Fruit fly (Drosophila melanogaster) whole organism, embryonic: Measurements from ENCODE around the gene cwo.

Experiments
- Asciz ChIP-seq: fragments of 200-800 bp; sonication (Bioruptor generic); optimal IDR thresholded peaks from 2 replicates; lab custom pipeline; 2017; ENCODE audit warnings: missing biosample characterization, mild to moderate bottlenecking, missing genetic modification characterization, missing genetic modification reagents
- Atf3 ChIP-seq: fragments of 200-800 bp; sonication (Bioruptor generic); optimal IDR thresholded peaks from 3 replicates; lab custom pipeline; 2016; ENCODE audit warnings: missing biosample characterization, missing genetic modification characterization
- CG10366 ChIP-seq: fragments of 200-800 bp; sonication (Bioruptor generic); IDR thresholded peaks from 2 replicates; pipeline ENCODE4 v1.3.6; 2022; ENCODE audit warnings: missing biosample characterization, missing genetic modification characterization
- CG10565 ChIP-seq: fragments of 200-800 bp; sonication (Bioruptor generic); optimal IDR thresholded peaks from 3 replicates; lab custom pipeline; 2016; ENCODE audit warnings: missing biosample characterization, mild to moderate bottlenecking, missing genetic modification characterization
- CG11456 ChIP-seq: fragments of 200-800 bp; sonication (Bioruptor generic); IDR thresholded peaks from 3 replicates; pipeline ENCODE4 v1.3.6; 2022; ENCODE audit warnings: missing biosample characterization, missing genetic modification characterization
- CG12219 ChIP-seq: fragments of 200-800 bp; sonication (Bioruptor generic); optimal IDR thresholded peaks from 3 replicates; lab custom pipeline; 2018; ENCODE audit warnings: missing biosample characterization, mild to moderate bottlenecking, missing genetic modification characterization
- CG12236 ChIP-seq: fragments of 200-800 bp; sonication (Bioruptor generic); optimal IDR thresholded peaks from 2 replicates; lab custom pipeline; 2016; ENCODE audit warnings: missing biosample characterization, missing genetic modification characterization
- CG12769 ChIP-seq: fragments of 200-800 bp; sonication (Bioruptor generic); optimal IDR thresholded peaks from 2 replicates; lab custom pipeline; 2019; ENCODE audit warnings: missing biosample characterization, mild to moderate bottlenecking, missing genetic modification characterization, moderate library complexity
- CG13624 ChIP-seq: fragments of 200-800 bp; sonication (Bioruptor generic); optimal IDR thresholded peaks from 2 replicates; lab custom pipeline; 2016; ENCODE audit warnings: missing biosample characterization, missing genetic modification characterization
- CG15073 ChIP-seq: fragments of 200-800 bp; sonication (Bioruptor generic); optimal IDR thresholded peaks from 2 replicates; lab custom pipeline; 2016; ENCODE audit warnings: missing biosample characterization, missing genetic modification characterization
- CG15696 ChIP-seq: fragments of 200-800 bp; sonication (Bioruptor generic); optimal IDR thresholded peaks from 2 replicates; lab custom pipeline; 2019; ENCODE audit warnings: missing biosample characterization, mild to moderate bottlenecking, missing genetic modification characterization, moderate library complexity
- CG18476 ChIP-seq: fragments of 200-800 bp; sonication (Bioruptor generic); optimal IDR thresholded peaks from 2 replicates; lab custom pipeline; 2016; ENCODE audit warnings: missing biosample characterization, mild to moderate bottlenecking, missing genetic modification characterization
- CG2129 ChIP-seq: fragments of 200-800 bp; sonication (Bioruptor generic); IDR thresholded peaks from 2 replicates; pipeline ENCODE4 v1.3.6; 2022; ENCODE audit warnings: missing biosample characterization, missing genetic modification characterization; ENCODE audit not compliant: partially characterized antibody
- CG34376 ChIP-seq: fragments of 200-800 bp; sonication (Bioruptor generic); optimal IDR thresholded peaks from 2 replicates; lab custom pipeline; 2018; ENCODE audit warnings: missing biosample characterization, mild to moderate bottlenecking, missing genetic modification characterization
- CG43689 ChIP-seq: fragments of 200-800 bp; sonication (Bioruptor generic); IDR thresholded peaks from 2 replicates; pipeline ENCODE4 v1.3.6; 2022; ENCODE audit warnings: missing biosample characterization, missing genetic modification characterization
- CG6254 ChIP-seq: fragments of 200-800 bp; sonication (Bioruptor generic); optimal IDR thresholded peaks from 3 replicates; lab custom pipeline; 2017; ENCODE audit warnings: mild to moderate bottlenecking, missing biosample characterization, missing genetic modification reagents, missing genetic modification characterization
- CG6791 ChIP-seq: fragments of 200-800 bp; sonication (Bioruptor generic); IDR thresholded peaks from 3 replicates; pipeline ENCODE4 v1.3.6; 2022; ENCODE audit warnings: missing biosample characterization, missing genetic modification characterization; ENCODE audit not compliant: partially characterized antibody
- CG7372 ChIP-seq: fragments of 200-800 bp; sonication (Bioruptor generic); IDR thresholded peaks from 2 replicates; pipeline ENCODE4 v1.3.6; 2022; ENCODE audit warnings: missing biosample characterization, missing genetic modification characterization
- CG8281 ChIP-seq: fragments of 200-800 bp; sonication (Bioruptor generic); optimal IDR thresholded peaks from 2 replicates; lab custom pipeline; 2018; ENCODE audit warnings: missing biosample characterization, mild to moderate bottlenecking, missing genetic modification characterization, moderate library complexity
- D19A ChIP-seq: fragments of 200-800 bp; optimal IDR thresholded peaks from 3 replicates; lab custom pipeline; 2019; ENCODE audit warnings: missing biosample characterization, mild to moderate bottlenecking, missing genetic modification characterization, moderate library complexity
- Dbx ChIP-seq: fragments of 200-800 bp; sonication (Bioruptor generic); IDR thresholded peaks from 3 replicates; pipeline ENCODE4 v1.3.6; 2022; ENCODE audit warnings: missing biosample characterization, missing genetic modification characterization
- E2f1 ChIP-seq: fragments of 200-800 bp; sonication (Bioruptor generic); IDR thresholded peaks from 2 replicates; pipeline ENCODE4 v1.3.6; 2022; ENCODE audit warnings: missing biosample characterization, missing genetic modification characterization
- GATAe ChIP-seq: fragments of 200-800 bp; sonication (Bioruptor generic); conservative IDR thresholded peaks from 2 replicates; pipeline ENCODE4 v1.3.6; 2022; ENCODE audit warnings: missing biosample characterization, missing genetic modification characterization
- HLH54F ChIP-seq: fragments of 200-800 bp; sonication (Bioruptor generic); optimal IDR thresholded peaks from 3 replicates; lab custom pipeline; 2016; ENCODE audit warnings: missing biosample characterization, missing genetic modification characterization
- Hand ChIP-seq: fragments of 200-800 bp; sonication (Bioruptor generic); optimal IDR thresholded peaks from 2 replicates; lab custom pipeline; 2017; ENCODE audit warnings: mild to moderate bottlenecking, missing biosample characterization, missing genetic modification reagents, missing genetic modification characterization
- Kr ChIP-seq: fragments of 200-800 bp; sonication (Bioruptor generic); optimal IDR thresholded peaks from 2 replicates; lab custom pipeline; 2017; ENCODE audit warnings: missing biosample characterization, mild to moderate bottlenecking, missing genetic modification characterization
- MTF-1 ChIP-seq: fragments of 200-800 bp; sonication (Bioruptor generic); optimal IDR thresholded peaks from 2 replicates; lab custom pipeline; 2018; ENCODE audit warnings: missing biosample characterization, mild to moderate bottlenecking, missing genetic modification characterization, borderline replicate concordance
- Mrtf ChIP-seq: fragments of 200-800 bp; sonication (Bioruptor generic); IDR thresholded peaks from 3 replicates; pipeline ENCODE4 v1.3.6; 2022; ENCODE audit warnings: missing biosample characterization, missing genetic modification characterization
- Nf-YA ChIP-seq: fragments of 200-800 bp; sonication (Bioruptor generic); IDR thresholded peaks from 2 replicates; pipeline ENCODE4 v1.3.6; 2022; ENCODE audit warnings: missing biosample characterization, missing genetic modification characterization
- Sox102F ChIP-seq: fragments of 200-800 bp; sonication (Bioruptor generic); optimal IDR thresholded peaks from 2 replicates; lab custom pipeline; 2018; ENCODE audit warnings: missing biosample characterization, mild to moderate bottlenecking, missing genetic modification characterization, moderate library complexity
- Ssrp ChIP-seq: fragments of 200-800 bp; sonication (Bioruptor generic); optimal IDR thresholded peaks from 2 replicates; lab custom pipeline; 2018; ENCODE audit warnings: missing biosample characterization, mild to moderate bottlenecking, missing genetic modification characterization, moderate library complexity
- Usf ChIP-seq: fragments of 200-800 bp; sonication (Bioruptor generic); optimal IDR thresholded peaks from 2 replicates; lab custom pipeline; 2017; ENCODE audit warnings: missing genotype, missing biosample characterization, missing genetic modification characterization
- ac ChIP-seq: fragments of 200-800 bp; sonication (Bioruptor generic); optimal IDR thresholded peaks from 3 replicates; lab custom pipeline; 2017; ENCODE audit warnings: missing biosample characterization, mild to moderate bottlenecking, missing genetic modification characterization
- cas ChIP-seq: fragments of 200-800 bp; sonication (Bioruptor generic); IDR thresholded peaks from 2 replicates; pipeline ENCODE4 v1.3.6; 2022; ENCODE audit warnings: missing biosample characterization, missing genetic modification characterization
- exex ChIP-seq: fragments of 200-800 bp; sonication (Bioruptor generic); optimal IDR thresholded peaks from 4 replicates; lab custom pipeline; 2018; ENCODE audit warnings: missing biosample characterization, mild to moderate bottlenecking, missing genetic modification characterization, moderate library complexity
- eyg ChIP-seq: fragments of 200-800 bp; sonication (Bioruptor generic); optimal IDR thresholded peaks from 3 replicates; lab custom pipeline; 2016; ENCODE audit warnings: missing biosample characterization, missing genetic modification characterization
- fd64A ChIP-seq: fragments of 200-800 bp; sonication (Bioruptor generic); optimal IDR thresholded peaks from 3 replicates; lab custom pipeline; 2018; ENCODE audit warnings: missing biosample characterization, mild to moderate bottlenecking, missing genetic modification characterization
- hb ChIP-seq: fragments of 200-800 bp; sonication (Bioruptor generic); IDR thresholded peaks from 3 replicates; pipeline ENCODE4 v1.3.6; 2022; ENCODE audit warnings: missing biosample characterization, missing genetic modification characterization; ENCODE audit not compliant: partially characterized antibody
- jumu ChIP-seq: fragments of 200-800 bp; sonication (Bioruptor generic); optimal IDR thresholded peaks from 3 replicates; lab custom pipeline; 2016; ENCODE audit warnings: missing biosample characterization, missing genetic modification characterization
- kni ChIP-seq: fragments of 200-800 bp; sonication (Bioruptor generic); optimal IDR thresholded peaks from 3 replicates; lab custom pipeline; 2017; ENCODE audit warnings: mild to moderate bottlenecking, missing biosample characterization, missing genetic modification reagents, missing genetic modification characterization
- onecut ChIP-seq: fragments of 200-800 bp; sonication (Bioruptor generic); IDR thresholded peaks from 2 replicates; pipeline ENCODE4 v1.3.6; 2022; ENCODE audit warnings: missing biosample characterization, missing genetic modification characterization
- org-1 ChIP-seq: fragments of 200-800 bp; sonication (Bioruptor generic); optimal IDR thresholded peaks from 2 replicates; lab custom pipeline; 2017; ENCODE audit warnings: missing biosample characterization, missing genetic modification characterization
- salm ChIP-seq: fragments of 200-800 bp; sonication (Bioruptor generic); optimal IDR thresholded peaks from 2 replicates; lab custom pipeline; 2018; ENCODE audit warnings: missing biosample characterization, mild to moderate bottlenecking, missing genetic modification characterization
- scrt ChIP-seq: fragments of 200-800 bp; sonication (Bioruptor generic); optimal IDR thresholded peaks from 2 replicates; lab custom pipeline; 2018; ENCODE audit warnings: missing biosample characterization, mild to moderate bottlenecking, missing genetic modification characterization, moderate library complexity
- tap ChIP-seq: fragments of 200-800 bp; optimal IDR thresholded peaks from 3 replicates; lab custom pipeline; 2019; ENCODE audit warnings: missing biosample characterization, mild to moderate bottlenecking, missing genetic modification characterization, moderate library complexity
- tll ChIP-seq, 2 experiments: fragments of 200-800 bp in 1 of 2; fragments of >200 bp in 1 of 2; sonication (Bioruptor generic) in 1 of 2; optimal IDR thresholded peaks; 2 replicates each; lab custom pipeline; 2017 to 2019; ENCODE audit warnings: missing biosample characterization in 2 of 2, missing genetic modification characterization in 2 of 2, mild to moderate bottlenecking in 1 of 2, moderate library complexity in 1 of 2
- twi ChIP-seq: fragments of 200-800 bp; optimal IDR thresholded peaks from 2 replicates; lab custom pipeline; 2019; ENCODE audit warnings: missing biosample characterization, mild to moderate bottlenecking, missing genetic modification characterization, moderate library complexity
- zf30C ChIP-seq: fragments of 200-800 bp; sonication (Bioruptor generic); optimal IDR thresholded peaks from 3 replicates; lab custom pipeline; 2018; ENCODE audit warnings: missing biosample characterization, mild to moderate bottlenecking, missing genetic modification characterization
- zfh1 ChIP-seq: fragments of 200-800 bp; sonication (Bioruptor generic); IDR thresholded peaks from 3 replicates; pipeline ENCODE4 v1.3.6; 2022; ENCODE audit warnings: missing biosample characterization, missing genetic modification characterization

Gene cwo

DNA sequence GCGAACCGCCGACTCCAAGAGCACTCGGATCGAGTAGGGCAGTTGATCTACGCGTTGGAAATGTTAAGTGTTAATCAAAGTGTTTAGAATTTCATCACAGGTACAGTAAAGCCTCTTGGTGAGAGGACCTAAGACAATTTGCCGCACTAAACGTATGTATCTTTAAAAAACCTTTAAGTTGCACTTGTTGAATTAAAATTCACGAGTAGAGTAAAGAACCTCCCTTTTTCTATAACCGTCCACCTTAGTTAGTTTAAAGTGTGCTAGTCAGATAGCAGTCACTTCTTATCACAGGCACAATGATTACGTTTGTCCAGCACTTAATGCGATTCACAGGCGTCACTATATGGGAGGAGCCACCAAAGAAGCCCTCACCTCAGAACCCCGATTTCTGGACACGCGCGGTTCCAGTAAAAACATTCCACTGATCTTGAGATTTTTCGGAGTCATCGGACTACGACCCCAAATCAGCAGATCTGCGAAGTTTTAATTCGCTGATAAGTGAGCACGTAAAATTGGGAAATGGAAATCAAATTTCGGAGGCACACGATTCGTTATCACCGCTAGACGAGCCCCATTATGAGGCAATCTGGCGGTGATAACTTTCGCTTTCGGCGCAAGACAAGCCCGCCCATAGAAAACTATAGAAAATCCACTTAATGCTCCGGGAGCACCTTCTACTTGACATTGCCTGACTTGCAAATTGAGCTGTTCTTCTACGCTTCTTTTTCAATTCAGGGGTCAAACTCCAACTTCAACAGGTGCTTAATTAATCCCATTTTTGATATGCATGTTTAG, 23.9 kb downstream of the cwo start (continued):
- TF ChIP-seq CG43689, result no peak
- no peak for TF ChIP-seq CG12219 (GFP tag; lab: Kevin White, UChicago)
- TF ChIP-seq Asciz (GFP tag; lab: Kevin White, UChicago), result peak; percentile 10
- TF ChIP-seq GATAe (GFP tag; lab: Robert Waterston, UW), result peak; percentile 85
- no peak for TF ChIP-seq Usf
- no peak for TF ChIP-seq CG2129 (GFP tag; lab: Robert Waterston, UW)
- no peak for TF ChIP-seq salm
- peak; percentile 64; the same call in 1 of the 3 replicates for TF ChIP-seq Mrtf (GFP tag; lab: Robert Waterston, UW)
- TF ChIP-seq Atf3 (GFP tag; lab: Kevin White, UChicago), result no peak
- no peak for TF ChIP-seq CG8281
- no peak for TF ChIP-seq CG12769 (tag; lab: Kevin White, UChicago)
- no peak for TF ChIP-seq CG15073 (GFP tag; lab: Kevin White, UChicago)
- TF ChIP-seq org-1, result no peak
- peak; percentile 60 for TF ChIP-seq E2f1 (GFP tag; lab: Robert Waterston, UW)
- TF ChIP-seq D19A (tag; lab: Kevin White, UChicago), result no peak
- TF ChIP-seq jumu (GFP tag; lab: Kevin White, UChicago), result peak; percentile 16
- TF ChIP-seq onecut (GFP tag; lab: Robert Waterston, UW), result no peak
- peak; percentile 45; the same call in 1 of the 3 replicates for TF ChIP-seq Dbx (GFP tag; lab: Robert Waterston, UW)
- peak; percentile 86 for TF ChIP-seq CG11456 (GFP tag; lab: Robert Waterston, UW)
- no peak for TF ChIP-seq CG10366 (GFP tag; lab: Robert Waterston, UW)
- TF ChIP-seq HLH54F (GFP tag; lab: Kevin White, UChicago), result no peak
- TF ChIP-seq MTF-1, result no peak
- no peak for TF ChIP-seq kni (GFP tag; lab: Kevin White, UChicago)
- no peak for TF ChIP-seq twi (tag; lab: Kevin White, UChicago)
- TF ChIP-seq zfh1 (GFP tag; lab: Robert Waterston, UW), result peak; percentile 57; the same call in 1 of the 3 replicates
- TF ChIP-seq CG6254, result no peak
- no peak for TF ChIP-seq eyg (GFP tag; lab: Kevin White, UChicago)
- TF ChIP-seq Hand (GFP tag; lab: Kevin White, UChicago), result peak; percentile 2
- no peak for TF ChIP-seq Sox102F (GFP tag; lab: Kevin White, UChicago)
- no peak for TF ChIP-seq ac
- TF ChIP-seq CG7372, result peak; percentile 17; the same call in 1 of the 2 replicates
- no peak for TF ChIP-seq hb
- TF ChIP-seq CG13624 (GFP tag; lab: Kevin White, UChicago), result peak; percentile 50
- TF ChIP-seq zf30C, result no peak
- TF ChIP-seq tll (GFP tag; optimal IDR thresholded peaks at IDR 0.05; lab: Kevin White, UChicago), result no peak
- peak; percentile 92 for TF ChIP-seq exex (tag; lab: Kevin White, UChicago)
- no peak for TF ChIP-seq Kr (GFP tag; lab: Kevin White, UChicago)
- no peak for TF ChIP-seq tap (tag; lab: Kevin White, UChicago)
- no peak for TF ChIP-seq CG18476
- peak; percentile 92 for TF ChIP-seq CG34376 (GFP tag; lab: Kevin White, UChicago)
- TF ChIP-seq CG15696, result no peak
- TF ChIP-seq fd64A, result no peak
- no peak for TF ChIP-seq CG10565 (GFP tag; lab: Kevin White, UChicago)
- no peak for TF ChIP-seq scrt (GFP tag; lab: Kevin White, UChicago)
- TF ChIP-seq CG6791 (GFP tag; lab: Robert Waterston, UW), result no peak
- no peak for TF ChIP-seq Nf-YA (GFP tag; lab: Robert Waterston, UW)
- no peak for TF ChIP-seq Ssrp (tag; lab: Kevin White, UChicago)
- peak; percentile 47; the same call in 1 of the 2 replicates for TF ChIP-seq cas (GFP tag; lab: Robert Waterston, UW)
- TF ChIP-seq CG12236 (GFP tag; lab: Kevin White, UChicago), result no peak
